Fruit fly (Drosophila melanogaster): Measurements from ENCODE around the gene CG33310.

Gene CG33310

dm6 chr2L:14995594-14996463, 30.9 kb upstream of the CG33310 start (continued):
- TF ChIP-seq Adf1 (GFP tag; IDR thresholded peaks at IDR 0.05) (peak; percentile 50), Sox102F (GFP tag; optimal IDR thresholded peaks at IDR 0.05) (peak; percentile 98), bcd (GFP tag; optimal IDR thresholded peaks at IDR 0.05) (peak; percentile 88), psq (GFP tag; optimal IDR thresholded peaks at IDR 0.05) (peak; percentile 80), wor (GFP tag; IDR thresholded peaks at IDR 0.05) (peak; percentile 94), bbx (GFP tag; IDR thresholded peaks at IDR 0.05; ENCODE audit: partially characterized antibody) (peak; percentile 41; the same call in 1 of the 2 replicates), Mrtf (GFP tag; IDR thresholded peaks at IDR 0.05) (peak; percentile 82), Hr51 (GFP tag; optimal IDR thresholded peaks at IDR 0.05) (peak; percentile 30 to 96), CG11695 (GFP tag; IDR thresholded peaks at IDR 0.05) (peak; percentile 94), chm (GFP tag; IDR thresholded peaks at IDR 0.05) (peak; percentile 75), CG15696 (tag; optimal IDR thresholded peaks at IDR 0.05) (peak; percentile 55), hkb (optimal IDR thresholded peaks at IDR 0.05) (no peak), hkb (GFP tag; IDR thresholded peaks at IDR 0.05) (peak; percentile 94), dysf (GFP tag; IDR thresholded peaks at IDR 0.05) (peak; percentile 91), CG4820 (GFP tag; optimal IDR thresholded peaks at IDR 0.05) (peak; percentile 90), ash1 (GFP tag; optimal IDR thresholded peaks at IDR 0.05) (no peak), ro (GFP tag; IDR thresholded peaks at IDR 0.05) (peak; percentile 87), sob (GFP tag; IDR thresholded peaks at IDR 0.05) (peak; percentile 87), CG8290 (GFP tag; optimal IDR thresholded peaks at IDR 0.05) (peak; percentile 74), CG8290 (tag; optimal IDR thresholded peaks at IDR 0.05) (peak; percentile 64 to 67), bsh (GFP tag; optimal IDR thresholded peaks at IDR 0.05) (peak; percentile 79 to 96), tx (GFP tag; optimal IDR thresholded peaks at IDR 0.05) (peak; percentile 26), CG1792 (GFP tag; optimal IDR thresholded peaks at IDR 0.05) (peak; percentile 14), Nf-YC (tag; optimal IDR thresholded peaks at IDR 0.05) (peak; percentile 52), Opbp (GFP tag; IDR thresholded peaks at IDR 0.05; ENCODE audit: partially characterized antibody) (no peak), CG31224 (GFP tag; IDR thresholded peaks at IDR 0.05) (peak; percentile 73; the same call in 1 of the 2 replicates), h (optimal IDR thresholded peaks at IDR 0.05) (no peak), CG13624 (GFP tag; optimal IDR thresholded peaks at IDR 0.05) (no peak), CG12236 (GFP tag; optimal IDR thresholded peaks at IDR 0.05) (peak; percentile 19), CG31441 (GFP tag; IDR thresholded peaks at IDR 0.05) (peak; percentile 95), CG16779 (GFP tag; IDR thresholded peaks at IDR 0.05) (no peak; the same call in 1 of the 2 replicates), NC2β (GFP tag; optimal IDR thresholded peaks at IDR 0.05) (peak; percentile 27), Hr78 (GFP tag; optimal IDR thresholded peaks at IDR 0.05) (peak in 1 of 2 experiments; percentile 76), Doc3 (GFP tag; IDR thresholded peaks at IDR 0.05; ENCODE audit: partially characterized antibody) (no peak), inv (GFP tag; IDR thresholded peaks at IDR 0.05; ENCODE audit: partially characterized antibody) (no peak), lola (GFP tag; optimal IDR thresholded peaks at IDR 0.05) (peak in 1 of 3 experiments; percentile 89), CG18764 (GFP tag; optimal IDR thresholded peaks at IDR 0.05) (peak; percentile 84), CG11085 (GFP tag; IDR thresholded peaks at IDR 0.05) (peak; percentile 73), CG5953 (GFP tag; IDR thresholded peaks at IDR 0.05) (peak; percentile 87), yki (optimal IDR thresholded peaks at IDR 0.05) (no peak), nom (GFP tag; optimal IDR thresholded peaks at IDR 0.05) (peak; percentile 87), Sox100B (GFP tag; optimal IDR thresholded peaks at IDR 0.05) (peak; percentile 95), wdn (GFP tag; IDR thresholded peaks at IDR 0.05) (peak; percentile 69), CG6175 (GFP tag; IDR thresholded peaks at IDR 0.05) (peak; percentile 78), CG18476 (GFP tag; optimal IDR thresholded peaks at IDR 0.05) (peak; percentile 78), gce (GFP tag; IDR thresholded peaks at IDR 0.05) (peak; percentile 92), sd (tag; optimal IDR thresholded peaks at IDR 0.05) (peak; percentile 84), Bteb2 (GFP tag; optimal IDR thresholded peaks at IDR 0.05) (peak; percentile 40), sug (tag; optimal IDR thresholded peaks at IDR 0.05) (peak; percentile 23), klu (GFP tag; IDR thresholded peaks at IDR 0.05) (peak; percentile 78)
